Worm (Caenorhabditis elegans) whole organism, L4/young adult: Measurements from ENCODE around the gene srx-48.

Source experiments
- W03F9.2 ChIP-seq: fragments of 150-350 bp; optimal IDR thresholded peaks from 2 replicates; lab custom pipeline; 2014; ENCODE audit warnings: missing biosample characterization, missing genetic modification characterization
- dao-5 ChIP-seq: sonication (generic microtip); optimal IDR thresholded peaks from 2 replicates; lab custom pipeline; 2016; ENCODE audit warnings: missing genotype, missing genetic modification characterization, moderate library complexity, missing compliant biosample characterization

DNA sequence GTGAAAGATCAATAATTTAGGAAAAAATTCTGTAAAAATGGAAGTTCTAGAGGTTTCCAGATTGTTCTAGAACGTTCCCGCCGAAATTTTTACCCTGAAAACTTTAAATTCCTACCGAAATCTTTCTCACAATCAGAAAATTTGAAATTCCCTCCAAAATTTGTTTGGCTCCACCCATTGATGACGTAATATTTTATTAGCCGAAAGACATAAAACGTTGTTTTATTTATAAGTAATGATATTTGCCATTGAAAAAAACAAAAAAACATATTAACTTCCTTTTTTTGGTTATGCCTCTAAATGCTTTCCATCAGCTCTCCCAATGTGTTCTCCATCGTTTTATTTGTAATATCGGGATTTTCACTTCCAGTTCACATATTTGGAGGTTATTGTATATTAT, 26.8 kb upstream of the srx-48 start, which contains the start of gene srh-295:
- TF ChIP-seq W03F9.2 (tag; lab: Kevin White, UChicago) = no peak
- TF ChIP-seq dao-5 (tag; lab: Kevin White, UChicago) = no peak
